Worm (Caenorhabditis elegans) whole organism, L1 larva: Measurements from ENCODE around the gene cpz-2.

Experiments used
- aly-2 ChIP-seq: fragments of 150-350 bp; optimal IDR thresholded peaks from 2 replicates; lab custom pipeline; 2014; ENCODE audit warnings: missing biosample characterization, missing genetic modification characterization
- blmp-1 ChIP-seq: fragments of 150-350 bp; optimal IDR thresholded peaks from 2 replicates; lab custom pipeline; 2014; ENCODE audit warnings: missing biosample characterization, missing genetic modification characterization
- egl-27 ChIP-seq, 2 experiments: fragments of 150-350 bp in 1 of 2; sonication (generic microtip); optimal IDR thresholded peaks; 3 replicates each; lab custom pipeline; 2017 to 2018; ENCODE audit warnings: missing biosample characterization in 2 of 2, missing genetic modification characterization in 2 of 2, missing genetic modification reagents in 2 of 2
- elt-2 ChIP-seq: sonication (generic microtip); optimal IDR thresholded peaks from 2 replicates; lab custom pipeline; 2016; ENCODE audit warnings: missing genetic modification characterization, mild to moderate bottlenecking, inconsistent platforms, missing compliant biosample characterization, missing genetic modification reagents
- elt-3 ChIP-seq, 6 experiments: fragments of 150-350 bp in 1 of 6; sonication (generic microtip); optimal IDR thresholded peaks; 2 replicates each; lab custom pipeline; 2017 to 2018; ENCODE audit warnings: missing biosample characterization in 6 of 6, missing genetic modification characterization in 6 of 6, inconsistent platforms in 1 of 6
- hpl-2 ChIP-seq: fragments of 150-350 bp; optimal IDR thresholded peaks from 2 replicates; lab custom pipeline; 2014; ENCODE audit warnings: missing biosample characterization, missing genetic modification reagents, missing genetic modification characterization
- mdl-1 ChIP-seq, 2 experiments: fragments of 150-350 bp; optimal IDR thresholded peaks; 2 replicates each; lab custom pipeline; 2014 to 2017; ENCODE audit warnings: missing biosample characterization in 2 of 2, missing genetic modification characterization in 2 of 2, inconsistent platforms in 1 of 2
- nhr-237 ChIP-seq: fragments of 150-350 bp; optimal IDR thresholded peaks from 2 replicates; lab custom pipeline; 2014; ENCODE audit warnings: missing biosample characterization, missing genetic modification characterization
- pqm-1 ChIP-seq: sonication (generic microtip); optimal IDR thresholded peaks from 3 replicates; lab custom pipeline; 2017; ENCODE audit warnings: missing biosample characterization, missing genetic modification characterization
- snpc-4 ChIP-seq: fragments of 150-350 bp; optimal IDR thresholded peaks from 2 replicates; lab custom pipeline; 2014; ENCODE audit warnings: missing biosample characterization, missing genetic modification characterization
- sptf-1 ChIP-seq: fragments of 150-350 bp; optimal IDR thresholded peaks from 2 replicates; lab custom pipeline; 2014; ENCODE audit warnings: missing biosample characterization, missing genetic modification characterization
- sup-37 ChIP-seq: fragments of 200-800 bp; sonication (Bioruptor generic); optimal IDR thresholded peaks from 2 replicates; lab custom pipeline; 2018; ENCODE audit warnings: mild to moderate bottlenecking, missing genetic modification characterization, missing compliant biosample characterization
- swsn-7 ChIP-seq: sonication (generic microtip); optimal IDR thresholded peaks from 2 replicates; lab custom pipeline; 2016; ENCODE audit warnings: missing genetic modification characterization, missing compliant biosample characterization

DNA sequence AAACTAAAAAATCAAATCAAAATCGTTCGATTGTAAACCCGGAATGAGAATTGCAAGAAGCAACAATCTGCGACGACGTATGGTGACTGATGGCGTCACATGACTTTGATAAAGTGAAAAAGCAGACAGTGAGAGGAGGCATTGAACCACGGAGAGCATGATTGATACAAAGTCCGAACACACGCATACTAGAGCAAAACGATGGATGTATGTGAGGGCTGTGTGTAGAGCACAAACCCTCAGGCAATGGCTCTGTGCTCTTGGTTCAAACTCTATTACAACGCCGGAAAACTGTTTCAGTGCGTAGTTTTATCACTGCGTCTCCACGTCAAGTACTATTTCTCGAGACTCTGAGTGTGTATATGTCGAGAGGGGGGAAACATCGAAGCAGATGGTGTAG lies 21.5 kb downstream of the cpz-2 start:
- TF ChIP-seq mdl-1 (tag; optimal IDR thresholded peaks at IDR 0.05; lab: Kevin White, UChicago) (peak in 1 of 2 experiments; percentile 19), sptf-1 (tag; lab: Kevin White, UChicago) (no peak), swsn-7 (tag; lab: Kevin White, UChicago) (no peak), hpl-2 (GFP tag; lab: Kevin White, UChicago) (no peak), elt-2 (tag; lab: Kevin White, UChicago) (no peak), elt-3 (tag; optimal IDR thresholded peaks at IDR 0.05; lab: Kevin White, UChicago) (no peak), snpc-4 (tag; lab: Kevin White, UChicago) (no peak), pqm-1 (tag; lab: Kevin White, UChicago) (no peak), blmp-1 (tag; lab: Kevin White, UChicago) (peak; percentile 58), aly-2 (tag; lab: Kevin White, UChicago) (no peak), nhr-237 (no peak), sup-37 (no peak), egl-27 (tag; optimal IDR thresholded peaks at IDR 0.05; lab: Kevin White, UChicago) (no peak)
